Fruit fly (Drosophila melanogaster) whole organism, embryonic: ENCODE measurements around the gene Ir21a.
A peak's percentile ranks its signal among the peaks of the same experiment; 100 is the strongest.

Experiments used
- Adf1 ChIP-seq: fragments of 200-800 bp; sonication (Bioruptor generic); IDR thresholded peaks from 2 replicates; pipeline ENCODE4 v1.3.6; 2022; ENCODE audit warnings: missing biosample characterization, missing genetic modification characterization
- Aef1 ChIP-seq: fragments of 200-800 bp; sonication (Bioruptor generic); IDR thresholded peaks from 3 replicates; pipeline ENCODE4 v1.3.6; 2022; ENCODE audit warnings: missing biosample characterization, missing genetic modification characterization
- B-H2 ChIP-seq: fragments of 200-800 bp; sonication (Bioruptor generic); optimal IDR thresholded peaks from 2 replicates; lab custom pipeline; 2018; ENCODE audit warnings: missing biosample characterization, mild to moderate bottlenecking, missing genetic modification characterization
- Bgb ChIP-seq: fragments of 200-800 bp; sonication (Bioruptor generic); IDR thresholded peaks from 2 replicates; pipeline ENCODE4 v1.3.6; 2022; ENCODE audit warnings: missing biosample characterization, missing genetic modification characterization; ENCODE audit not compliant: partially characterized antibody
- CG10147 ChIP-seq: fragments of 200-800 bp; sonication (Bioruptor generic); optimal IDR thresholded peaks from 2 replicates; lab custom pipeline; 2019; ENCODE audit warnings: missing biosample characterization, mild to moderate bottlenecking, missing genetic modification characterization, moderate library complexity
- CG10321 ChIP-seq: fragments of 200-800 bp; sonication (Bioruptor generic); IDR thresholded peaks from 2 replicates; pipeline ENCODE4 v1.3.6; 2022; ENCODE audit warnings: missing biosample characterization, missing genetic modification characterization
- CG12769 ChIP-seq: fragments of 200-800 bp; sonication (Bioruptor generic); optimal IDR thresholded peaks from 2 replicates; lab custom pipeline; 2019; ENCODE audit warnings: missing biosample characterization, mild to moderate bottlenecking, missing genetic modification characterization, moderate library complexity
- CG12942 ChIP-seq: fragments of 200-800 bp; sonication (Bioruptor generic); optimal IDR thresholded peaks from 3 replicates; lab custom pipeline; 2016; ENCODE audit warnings: missing biosample characterization, missing genetic modification characterization
- CG13624 ChIP-seq: fragments of 200-800 bp; sonication (Bioruptor generic); optimal IDR thresholded peaks from 2 replicates; lab custom pipeline; 2016; ENCODE audit warnings: missing biosample characterization, missing genetic modification characterization
- CG13894 ChIP-seq: fragments of 200-800 bp; sonication (Bioruptor generic); optimal IDR thresholded peaks from 3 replicates; lab custom pipeline; 2018; ENCODE audit warnings: missing biosample characterization, mild to moderate bottlenecking, missing genetic modification characterization, moderate library complexity
- CG14014 ChIP-seq: fragments of 200-800 bp; sonication (Bioruptor generic); IDR thresholded peaks from 2 replicates; pipeline ENCODE4 v1.3.6; 2022; ENCODE audit warnings: missing biosample characterization, missing genetic modification characterization
- CG18011 ChIP-seq: fragments of 200-800 bp; sonication (Bioruptor generic); optimal IDR thresholded peaks from 2 replicates; lab custom pipeline; 2017; ENCODE audit warnings: missing biosample characterization, missing genetic modification characterization, mild to moderate bottlenecking, moderate library complexity, missing genotype
- CG18764 ChIP-seq: fragments of 200-800 bp; sonication (Bioruptor generic); optimal IDR thresholded peaks from 3 replicates; lab custom pipeline; 2016; ENCODE audit warnings: missing biosample characterization, missing genetic modification characterization
- CG34224 ChIP-seq: fragments of 200-800 bp; sonication (Bioruptor generic); IDR thresholded peaks from 3 replicates; pipeline ENCODE4 v1.3.6; 2022; ENCODE audit warnings: missing biosample characterization, missing genetic modification characterization; ENCODE audit not compliant: partially characterized antibody
- CG42726 ChIP-seq: fragments of 200-800 bp; sonication (Bioruptor generic); IDR thresholded peaks from 2 replicates; pipeline ENCODE4 v1.3.6; 2022; ENCODE audit warnings: missing biosample characterization, missing genetic modification characterization; ENCODE audit not compliant: partially characterized antibody
- CG4854 ChIP-seq: fragments of 200-800 bp; sonication (Bioruptor generic); optimal IDR thresholded peaks from 2 replicates; lab custom pipeline; 2016; ENCODE audit warnings: missing biosample characterization, missing genetic modification characterization, inconsistent platforms
- CG6254 ChIP-seq: fragments of 200-800 bp; sonication (Bioruptor generic); optimal IDR thresholded peaks from 3 replicates; lab custom pipeline; 2017; ENCODE audit warnings: mild to moderate bottlenecking, missing biosample characterization, missing genetic modification reagents, missing genetic modification characterization
- CG7372 ChIP-seq: fragments of 200-800 bp; sonication (Bioruptor generic); IDR thresholded peaks from 2 replicates; pipeline ENCODE4 v1.3.6; 2022; ENCODE audit warnings: missing biosample characterization, missing genetic modification characterization
- CG9876 ChIP-seq: fragments of 200-800 bp; sonication (Bioruptor generic); optimal IDR thresholded peaks from 2 replicates; lab custom pipeline; 2016; ENCODE audit warnings: missing biosample characterization, missing genetic modification characterization
- Dbx ChIP-seq: fragments of 200-800 bp; sonication (Bioruptor generic); IDR thresholded peaks from 3 replicates; pipeline ENCODE4 v1.3.6; 2022; ENCODE audit warnings: missing biosample characterization, missing genetic modification characterization
- Dp ChIP-seq: fragments of 200-800 bp; sonication (Bioruptor generic); optimal IDR thresholded peaks from 2 replicates; lab custom pipeline; 2018; ENCODE audit warnings: missing biosample characterization, mild to moderate bottlenecking, missing genetic modification characterization, moderate library complexity
- Gsc ChIP-seq: fragments of 200-800 bp; sonication (Bioruptor generic); IDR thresholded peaks from 2 replicates; pipeline ENCODE4 v1.3.6; 2022; ENCODE audit warnings: missing biosample characterization, missing genetic modification characterization
- Hmr ChIP-seq: fragments of 200-800 bp; sonication (Bioruptor generic); optimal IDR thresholded peaks from 3 replicates; lab custom pipeline; 2017; ENCODE audit warnings: mild to moderate bottlenecking, missing biosample characterization, missing genetic modification reagents, missing genetic modification characterization
- Hr3 ChIP-seq: fragments of 200-800 bp; sonication (Bioruptor generic); optimal IDR thresholded peaks from 3 replicates; lab custom pipeline; 2016; ENCODE audit warnings: missing biosample characterization, missing genetic modification characterization
- Hr51 ChIP-seq, 2 experiments: fragments of 200-800 bp; sonication (Bioruptor generic); optimal IDR thresholded peaks; 2 replicates in 1 of 2; 3 replicates in 1 of 2; lab custom pipeline; 2016 to 2018; ENCODE audit warnings: missing biosample characterization in 2 of 2, missing genetic modification characterization in 2 of 2, mild to moderate bottlenecking in 1 of 2, moderate library complexity in 1 of 2
- MBD-R2 ChIP-seq: fragments of 200-800 bp; sonication (Bioruptor generic); IDR thresholded peaks from 2 replicates; pipeline ENCODE4 v1.3.6; 2022; ENCODE audit warnings: missing biosample characterization, missing genetic modification characterization
- Spps ChIP-seq: fragments of 200-800 bp; sonication (Bioruptor generic); optimal IDR thresholded peaks from 2 replicates; lab custom pipeline; 2018; ENCODE audit warnings: missing biosample characterization, mild to moderate bottlenecking, missing genetic modification characterization
- Taf1 ChIP-seq: fragments of 200-800 bp; sonication (Bioruptor generic); IDR thresholded peaks from 2 replicates; pipeline ENCODE4 v1.3.6; 2022; ENCODE audit warnings: missing biosample characterization, missing genetic modification characterization
- Trl ChIP-seq, 3 experiments: fragments of >200 bp in 2 of 3; fragments of 200-800 bp in 1 of 3; sonication (Bioruptor generic) in 1 of 3; optimal IDR thresholded peaks; 2 replicates in 1 of 3; 3 replicates in 2 of 3; lab custom pipeline; 2016 to 2017; ENCODE audit warnings: missing biosample characterization in 1 of 3, missing genetic modification characterization in 1 of 3
- Xbp1 ChIP-seq: fragments of 200-800 bp; sonication (Bioruptor generic); optimal IDR thresholded peaks from 3 replicates; lab custom pipeline; 2016; ENCODE audit warnings: missing biosample characterization, mild to moderate bottlenecking, missing genetic modification characterization
- abd-A ChIP-seq: fragments of 200-800 bp; sonication (Bioruptor generic); optimal IDR thresholded peaks from 3 replicates; lab custom pipeline; 2019; ENCODE audit warnings: missing biosample characterization, mild to moderate bottlenecking, missing genetic modification characterization, moderate library complexity
- ato ChIP-seq: fragments of 200-800 bp; sonication (Bioruptor generic); IDR thresholded peaks from 2 replicates; pipeline ENCODE4 v1.3.6; 2022; ENCODE audit warnings: missing biosample characterization, missing genetic modification characterization; ENCODE audit not compliant: partially characterized antibody
- bab2 ChIP-seq: fragments of 200-800 bp; sonication (Bioruptor generic); optimal IDR thresholded peaks from 2 replicates; lab custom pipeline; 2016; ENCODE audit warnings: missing biosample characterization, missing genetic modification characterization
- dpn ChIP-seq, 2 experiments: fragments of 200-800 bp; sonication (Bioruptor generic); optimal IDR thresholded peaks; 3 replicates each; lab custom pipeline; 2016; ENCODE audit warnings: missing biosample characterization in 2 of 2, missing genetic modification characterization in 2 of 2
- ind ChIP-seq: fragments of 200-800 bp; sonication (Bioruptor generic); optimal IDR thresholded peaks from 3 replicates; lab custom pipeline; 2016; ENCODE audit warnings: missing biosample characterization, missing genetic modification characterization
- lab ChIP-seq: fragments of 200-800 bp; sonication (Bioruptor generic); optimal IDR thresholded peaks from 3 replicates; lab custom pipeline; 2017; ENCODE audit warnings: missing biosample characterization, missing genetic modification characterization, mild to moderate bottlenecking, moderate library complexity, missing genetic modification reagents
- onecut ChIP-seq: fragments of 200-800 bp; sonication (Bioruptor generic); IDR thresholded peaks from 2 replicates; pipeline ENCODE4 v1.3.6; 2022; ENCODE audit warnings: missing biosample characterization, missing genetic modification characterization
- pho ChIP-seq: fragments of 200-800 bp; sonication (Bioruptor generic); optimal IDR thresholded peaks from 2 replicates; lab custom pipeline; 2016; ENCODE audit warnings: missing biosample characterization, missing genetic modification characterization
- psq ChIP-seq: fragments of 200-800 bp; sonication (Bioruptor generic); optimal IDR thresholded peaks from 2 replicates; lab custom pipeline; 2017; ENCODE audit warnings: missing biosample characterization, missing genetic modification characterization
- pum ChIP-seq: fragments of 200-800 bp; sonication (Bioruptor generic); optimal IDR thresholded peaks from 2 replicates; lab custom pipeline; 2016; ENCODE audit warnings: missing biosample characterization, missing genetic modification characterization
- salm ChIP-seq: fragments of 200-800 bp; sonication (Bioruptor generic); optimal IDR thresholded peaks from 2 replicates; lab custom pipeline; 2018; ENCODE audit warnings: missing biosample characterization, mild to moderate bottlenecking, missing genetic modification characterization
- sd ChIP-seq: fragments of 200-800 bp; sonication (Bioruptor generic); optimal IDR thresholded peaks from 3 replicates; lab custom pipeline; 2018; ENCODE audit warnings: missing biosample characterization, mild to moderate bottlenecking, missing genetic modification characterization, moderate library complexity
- sna ChIP-seq: fragments of 200-800 bp; sonication (Bioruptor generic); IDR thresholded peaks from 2 replicates; pipeline ENCODE4 v1.3.6; 2022; ENCODE audit warnings: missing biosample characterization, missing genetic modification characterization; ENCODE audit not compliant: partially characterized antibody
- tin ChIP-seq: fragments of 200-800 bp; sonication (Bioruptor generic); optimal IDR thresholded peaks from 3 replicates; lab custom pipeline; 2016; ENCODE audit warnings: missing biosample characterization, missing genetic modification characterization
- tx ChIP-seq: fragments of 200-800 bp; sonication (Bioruptor generic); optimal IDR thresholded peaks from 2 replicates; lab custom pipeline; 2016; ENCODE audit warnings: missing biosample characterization, missing genetic modification characterization
- unc-4 ChIP-seq: fragments of 200-800 bp; sonication (Bioruptor generic); IDR thresholded peaks from 2 replicates; pipeline ENCODE4 v1.3.6; 2022; ENCODE audit warnings: missing biosample characterization, missing genetic modification characterization; ENCODE audit not compliant: partially characterized antibody
- unpg ChIP-seq: fragments of 200-800 bp; sonication (Bioruptor generic); optimal IDR thresholded peaks from 3 replicates; lab custom pipeline; 2018; ENCODE audit warnings: missing biosample characterization, mild to moderate bottlenecking, missing genetic modification characterization, moderate library complexity
- vvl ChIP-seq: fragments of 200-800 bp; sonication (Bioruptor generic); IDR thresholded peaks from 2 replicates; pipeline ENCODE4 v1.3.6; 2022; ENCODE audit warnings: missing biosample characterization, missing genetic modification characterization

The Ir21a gene

DNA sequence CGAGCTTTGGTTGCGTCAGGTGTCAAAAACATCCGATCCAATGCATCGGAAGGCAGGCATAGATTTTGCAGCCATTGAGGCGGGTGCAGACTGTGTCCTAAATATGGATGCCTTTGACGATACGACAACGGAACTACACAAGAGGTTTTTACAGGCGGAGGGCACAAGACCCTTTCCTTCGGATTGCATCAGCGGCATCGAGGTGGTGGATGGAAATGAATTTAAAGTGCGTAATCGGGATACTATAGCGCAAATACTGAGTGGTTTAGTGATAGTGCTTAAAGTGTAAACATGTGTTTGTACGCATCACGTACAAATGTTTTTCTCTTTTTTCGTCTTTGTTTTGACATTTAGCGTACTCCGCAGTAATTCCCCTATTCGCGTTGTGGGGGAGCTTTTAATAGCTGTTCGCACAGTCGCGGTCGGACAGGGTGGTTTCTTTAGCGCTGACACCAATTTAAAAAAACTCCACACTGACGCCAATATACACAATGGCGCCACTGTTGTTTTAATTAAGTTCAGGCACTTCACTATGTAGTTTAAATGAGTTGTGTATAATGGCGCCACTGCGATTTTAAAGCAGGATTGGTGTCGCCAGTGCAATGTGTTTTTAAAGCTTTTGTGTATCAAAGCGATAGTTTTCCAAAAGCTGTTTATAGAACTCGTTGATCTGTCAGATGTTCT is 47.9 kb upstream of the Ir21a start (continued):
- TF ChIP-seq CG10321 (GFP tag; lab: Robert Waterston, UW) (0 out of 2 replicates have a peak, but pooled peaks have one; percentile 31), Hr51 (GFP tag; optimal IDR thresholded peaks at IDR 0.05; lab: Kevin White, UChicago) (peak in 1 of 2 experiments; percentile 6), pho (GFP tag; lab: Kevin White, UChicago) (peak; percentile 0), sd (tag; lab: Kevin White, UChicago) (peak; percentile 49), Xbp1 (GFP tag; lab: Kevin White, UChicago) (peak; percentile 58), unc-4 (GFP tag; lab: Robert Waterston, UW) (peak; percentile 66), CG9876 (peak; percentile 55), tx (GFP tag; lab: Kevin White, UChicago) (peak; percentile 5), Adf1 (GFP tag; lab: Robert Waterston, UW) (peak; percentile 48), Spps (tag; lab: Kevin White, UChicago) (no peak), Trl (optimal IDR thresholded peaks at IDR 0.05; lab: Kevin White, UChicago) (no peak), Trl (GFP tag; optimal IDR thresholded peaks at IDR 0.05; lab: Kevin White, UChicago) (peak; percentile 40), CG13624 (GFP tag; lab: Kevin White, UChicago) (peak; percentile 84), CG4854 (peak; percentile 30), dpn (GFP tag; optimal IDR thresholded peaks at IDR 0.05; lab: Kevin White, UChicago) (peak; percentile 40 to 53), pum (GFP tag; lab: Kevin White, UChicago) (peak; percentile 18), onecut (GFP tag; lab: Robert Waterston, UW) (peak; percentile 41), Dp (GFP tag; lab: Kevin White, UChicago) (peak; percentile 55), unpg (GFP tag; lab: Kevin White, UChicago) (peak; percentile 49), ato (GFP tag; lab: Robert Waterston, UW) (peak; percentile 36), B-H2 (GFP tag; lab: Kevin White, UChicago) (peak; percentile 83), bab2 (GFP tag; lab: Kevin White, UChicago) (peak; percentile 42), Bgb (GFP tag; lab: Robert Waterston, UW) (peak; percentile 57; the same call in 1 of the 2 replicates), Taf1 (GFP tag; lab: Robert Waterston, UW) (no peak), CG7372 (GFP tag; lab: Robert Waterston, UW) (peak; percentile 22; the same call in 1 of the 2 replicates), CG10147 (GFP tag; lab: Kevin White, UChicago) (peak; percentile 8), CG6254 (GFP tag; lab: Kevin White, UChicago) (no peak), MBD-R2 (peak; percentile 32; the same call in 1 of the 2 replicates), Dbx (GFP tag; lab: Robert Waterston, UW) (peak; percentile 83), Hmr (GFP tag; lab: Kevin White, UChicago) (peak; percentile 70), CG13894 (tag; lab: Kevin White, UChicago) (peak; percentile 91), CG12769 (tag; lab: Kevin White, UChicago) (peak; percentile 67), Gsc (no peak), vvl (GFP tag; lab: Robert Waterston, UW) (peak; percentile 88), salm (tag; lab: Kevin White, UChicago) (no peak), tin (GFP tag; lab: Kevin White, UChicago) (peak; percentile 40), lab (peak; percentile 66), CG14014 (GFP tag; lab: Robert Waterston, UW) (no peak), psq (peak; percentile 96), CG34224 (GFP tag; lab: Robert Waterston, UW) (peak; percentile 59; the same call in 1 of the 3 replicates), abd-A (peak; percentile 99), Hr3 (GFP tag; lab: Kevin White, UChicago) (peak; percentile 55), Aef1 (GFP tag; lab: Robert Waterston, UW) (no peak), sna (GFP tag; lab: Robert Waterston, UW) (peak; percentile 67), CG18011 (GFP tag; lab: Kevin White, UChicago) (no peak), CG18764 (GFP tag; lab: Kevin White, UChicago) (no peak), CG12942 (no peak), CG42726 (GFP tag; lab: Robert Waterston, UW) (peak; percentile 50), ind (peak; percentile 33)
